Worm (Caenorhabditis elegans): Measurements from ENCODE around the gene K04A8.19.

DNA sequence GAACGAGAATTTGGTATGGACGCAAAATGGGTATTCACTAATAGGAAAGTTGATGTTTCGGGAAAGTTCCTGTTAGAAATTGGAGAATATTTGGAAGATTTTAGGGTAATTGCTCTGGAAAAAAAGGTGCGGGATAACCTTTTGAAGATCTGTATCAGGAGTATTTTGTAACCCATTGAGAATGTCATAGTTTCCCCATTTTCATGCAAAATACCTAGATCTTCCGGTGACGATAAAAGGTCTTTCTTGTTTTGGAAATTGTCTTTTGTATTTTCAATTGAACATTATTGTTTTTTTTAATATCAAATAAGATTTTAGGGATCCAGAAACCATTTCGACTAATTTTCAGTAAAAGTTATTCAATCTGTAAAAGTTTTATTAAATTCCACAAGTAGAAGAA lies 7.4 kb upstream of the K04A8.19 start, which contains the start of gene spp-19:
- TF ChIP-seq med-1 (GFP tag; optimal IDR thresholded peaks at IDR 0.05; ENCODE audit: insufficient read depth) = no peak
- no peak for TF ChIP-seq ztf-23 (GFP tag; IDR thresholded peaks at IDR 0.05)
- TF ChIP-seq klf-2 (GFP tag; conservative IDR thresholded peaks at IDR 0.05) = no peak
- TF ChIP-seq cog-1 (tag; optimal IDR thresholded peaks at IDR 0.05) = no peak
- TF ChIP-seq flt-1 (GFP tag; IDR thresholded peaks at IDR 0.05) = no peak
- TF ChIP-seq ztf-29 (GFP tag; IDR thresholded peaks at IDR 0.05) = no peak
- TF ChIP-seq tab-1 (GFP tag; IDR thresholded peaks at IDR 0.05) = no peak

All from whole organism, midembryonic.